Worm (Caenorhabditis elegans) whole organism, L4 larva: ENCODE data around the gene npr-25.

Experiments
- Y48G9A.11 ChIP-seq: fragments of 200-800 bp; sonication (Bioruptor generic); IDR thresholded peaks from 2 replicates; pipeline ENCODE4 v1.3.6; 2022; ENCODE audit warnings: missing genetic modification reagents, missing genetic modification characterization, missing compliant biosample characterization
- mep-1 ChIP-seq: fragments of 150-350 bp; sonication (generic microtip); optimal IDR thresholded peaks from 3 replicates; lab custom pipeline; 2014; ENCODE audit warnings: missing biosample characterization, missing genetic modification characterization
- nhr-25 ChIP-seq: sonication (generic microtip); optimal IDR thresholded peaks from 2 replicates; lab custom pipeline; 2017; ENCODE audit warnings: missing genetic modification characterization, mild to moderate bottlenecking, missing compliant biosample characterization, antibody characterized with exemption, moderate library complexity, borderline replicate concordance; ENCODE audit not compliant: insufficient read depth
- nhr-28 ChIP-seq: fragments of 150-350 bp; optimal IDR thresholded peaks from 2 replicates; lab custom pipeline; 2014; ENCODE audit warnings: missing biosample characterization, missing genetic modification characterization
- pha-4 ChIP-seq, 2 experiments: fragments of 150-350 bp in 1 of 2; fragments of 200-800 bp in 1 of 2; sonication (Bioruptor generic) in 1 of 2; IDR thresholded peaks in 1 of 2; optimal IDR thresholded peaks in 1 of 2; 2 replicates each; pipeline versions ENCODE4 v1.3.6 to Lab custom; 2014 to 2022; ENCODE audit warnings: missing genetic modification characterization in 2 of 2, missing genetic modification reagents in 2 of 2, missing biosample characterization in 1 of 2, missing compliant biosample characterization in 1 of 2

- TF ChIP-seq pha-4 (GFP tag; IDR thresholded peaks at IDR 0.05; lab: Robert Waterston, UW), result no peak
- no peak for TF ChIP-seq pha-4 (tag; optimal IDR thresholded peaks at IDR 0.05; lab: Kevin White, UChicago)
- no peak for TF ChIP-seq mep-1
- no peak for TF ChIP-seq Y48G9A.11 (GFP tag; lab: Robert Waterston, UW)
- TF ChIP-seq nhr-25 (tag; lab: Kevin White, UChicago), result no peak
- TF ChIP-seq nhr-28 (tag; lab: Kevin White, UChicago), result no peak
Measured at ce11 chrV:11323720-11324119, 29.1 kb downstream of the npr-25 start, which contains the start of gene str-141.
